Fruit fly (Drosophila melanogaster) whole organism, adult: ENCODE results near the gene Nplp4.

ENCODE experiments used
- CG11617 ChIP-seq: fragments of 200-800 bp; sonication (Bioruptor generic); optimal IDR thresholded peaks from 2 replicates; lab custom pipeline; 2017; ENCODE audit warnings: mild to moderate bottlenecking, missing biosample characterization, missing genetic modification reagents, missing genetic modification characterization
- CG12768 ChIP-seq: fragments of 200-800 bp; sonication (Bioruptor generic); optimal IDR thresholded peaks from 2 replicates; lab custom pipeline; 2017; ENCODE audit warnings: missing biosample characterization, missing genetic modification characterization, mild to moderate bottlenecking, moderate library complexity, missing genetic modification reagents
- CG14711 ChIP-seq: fragments of 200-800 bp; sonication (Bioruptor generic); optimal IDR thresholded peaks from 2 replicates; lab custom pipeline; 2018; ENCODE audit warnings: missing biosample characterization, mild to moderate bottlenecking, missing genetic modification characterization, moderate library complexity
- CG1620 ChIP-seq: fragments of 200-800 bp; sonication (Bioruptor generic); optimal IDR thresholded peaks from 2 replicates; lab custom pipeline; 2016; ENCODE audit warnings: missing biosample characterization, missing genetic modification characterization
- CG33017 ChIP-seq: fragments of 200-800 bp; sonication (Bioruptor generic); optimal IDR thresholded peaks from 2 replicates; lab custom pipeline; 2018; ENCODE audit warnings: missing biosample characterization, mild to moderate bottlenecking, missing genetic modification characterization, moderate library complexity
- CG5204 ChIP-seq: fragments of 200-800 bp; sonication (Bioruptor generic); optimal IDR thresholded peaks from 2 replicates; lab custom pipeline; 2016; ENCODE audit warnings: missing biosample characterization, missing genetic modification characterization
- CG7045 ChIP-seq: fragments of 200-800 bp; sonication (Bioruptor generic); optimal IDR thresholded peaks from 2 replicates; lab custom pipeline; 2017; ENCODE audit warnings: missing biosample characterization, mild to moderate bottlenecking, missing genetic modification characterization
- CG7101 ChIP-seq: fragments of 200-800 bp; sonication (Bioruptor generic); optimal IDR thresholded peaks from 2 replicates; lab custom pipeline; 2018; ENCODE audit warnings: missing biosample characterization, mild to moderate bottlenecking, missing genetic modification characterization, moderate library complexity
- Clk ChIP-seq: fragments of 200-800 bp; sonication (Bioruptor generic); optimal IDR thresholded peaks from 2 replicates; lab custom pipeline; 2017; ENCODE audit warnings: missing biosample characterization, missing genetic modification characterization
- Crg-1 ChIP-seq: fragments of 200-800 bp; sonication (Bioruptor generic); optimal IDR thresholded peaks from 2 replicates; lab custom pipeline; 2016; ENCODE audit warnings: missing biosample characterization, missing genetic modification characterization
- Hr96 ChIP-seq: fragments of 200-800 bp; sonication (Bioruptor generic); optimal IDR thresholded peaks from 2 replicates; lab custom pipeline; 2016; ENCODE audit warnings: missing biosample characterization, missing genetic modification characterization
- Mnt ChIP-seq: fragments of 200-800 bp; sonication (Bioruptor generic); optimal IDR thresholded peaks from 2 replicates; lab custom pipeline; 2016; ENCODE audit warnings: missing biosample characterization, mild to moderate bottlenecking, missing genetic modification characterization
- bab1 ChIP-seq: fragments of 200-800 bp; sonication (Bioruptor generic); optimal IDR thresholded peaks from 3 replicates; lab custom pipeline; 2019; ENCODE audit warnings: missing biosample characterization, mild to moderate bottlenecking, missing genetic modification characterization, moderate library complexity
- cic ChIP-seq: fragments of 200-800 bp; sonication (Bioruptor generic); optimal IDR thresholded peaks from 2 replicates; lab custom pipeline; 2017; ENCODE audit warnings: missing biosample characterization, mild to moderate bottlenecking, missing genetic modification characterization, moderate library complexity
- cnc ChIP-seq, 2 experiments: fragments of >200 bp; optimal IDR thresholded peaks; 2 replicates each; lab custom pipeline; 2017
- kay ChIP-seq: fragments of 200-800 bp; sonication (Bioruptor generic); peaks from one replicate; lab custom pipeline; 2016; ENCODE audit warnings: missing biosample characterization, missing genetic modification characterization, borderline replicate concordance
- ovo ChIP-seq: fragments of 200-800 bp; sonication (Bioruptor generic); optimal IDR thresholded peaks from 2 replicates; lab custom pipeline; 2016; ENCODE audit warnings: missing biosample characterization, missing genetic modification characterization
- pad ChIP-seq: fragments of 200-800 bp; sonication (Bioruptor generic); optimal IDR thresholded peaks from 3 replicates; lab custom pipeline; 2017; ENCODE audit warnings: missing biosample characterization, missing genetic modification characterization, mild to moderate bottlenecking, moderate library complexity, missing genetic modification reagents
- tj ChIP-seq: fragments of 200-800 bp; sonication (Bioruptor generic); optimal IDR thresholded peaks from 3 replicates; lab custom pipeline; 2017; ENCODE audit warnings: missing biosample characterization, mild to moderate bottlenecking, missing genetic modification characterization, moderate library complexity
- toe ChIP-seq: fragments of 200-800 bp; sonication (Bioruptor generic); optimal IDR thresholded peaks from 2 replicates; lab custom pipeline; 2016; ENCODE audit warnings: missing biosample characterization, missing genetic modification characterization

Gene Nplp4

dm6 chr2L:2010335-2011061, 2.3 kb downstream of the Nplp4 start:
- no peak for TF ChIP-seq tj (GFP tag; lab: Kevin White, UChicago)
- peak; percentile 88 for TF ChIP-seq Mnt (GFP tag; lab: Kevin White, UChicago)
- no peak for TF ChIP-seq Crg-1 (GFP tag; lab: Kevin White, UChicago)
- TF ChIP-seq cnc (optimal IDR thresholded peaks at IDR 0.05; lab: Kevin White, UChicago): no peak
- peak; percentile 21 for TF ChIP-seq kay
- TF ChIP-seq toe: no peak
- TF ChIP-seq bab1 (GFP tag; lab: Kevin White, UChicago): peak; percentile 10
- no peak for TF ChIP-seq ovo (GFP tag; lab: Kevin White, UChicago)
- TF ChIP-seq Clk (GFP tag; lab: Kevin White, UChicago): no peak
- no peak for TF ChIP-seq Hr96
- TF ChIP-seq CG7045: no peak
- TF ChIP-seq cic (GFP tag; lab: Kevin White, UChicago): no peak
- TF ChIP-seq CG7101 (tag; lab: Kevin White, UChicago): no peak
- no peak for TF ChIP-seq CG11617 (GFP tag; lab: Kevin White, UChicago)
- no peak for TF ChIP-seq CG1620 (GFP tag; lab: Kevin White, UChicago)
- TF ChIP-seq CG5204 (GFP tag; lab: Kevin White, UChicago): no peak
- no peak for TF ChIP-seq CG33017 (tag; lab: Kevin White, UChicago)
- TF ChIP-seq CG14711: no peak
- no peak for TF ChIP-seq pad (GFP tag; lab: Kevin White, UChicago)
- no peak for TF ChIP-seq CG12768 (GFP tag; lab: Kevin White, UChicago)

- TF ChIP-seq tj (GFP tag; lab: Kevin White, UChicago) (no peak), ovo (GFP tag; lab: Kevin White, UChicago) (no peak), CG7101 (tag; lab: Kevin White, UChicago) (no peak), CG1620 (GFP tag; lab: Kevin White, UChicago) (no peak)
These were observed 3.2 kb downstream of the Nplp4 start for dm6 chr2L:2011430-2011829.

dm6 chr2L:2013057-2013456, 4.8 kb downstream of the Nplp4 start:
- TF ChIP-seq tj (GFP tag; lab: Kevin White, UChicago) (peak; percentile 83), bab1 (GFP tag; lab: Kevin White, UChicago) (peak; percentile 14), ovo (GFP tag; lab: Kevin White, UChicago) (no peak), pad (GFP tag; lab: Kevin White, UChicago) (no peak), cic (GFP tag; lab: Kevin White, UChicago) (no peak), CG1620 (GFP tag; lab: Kevin White, UChicago) (no peak), Clk (GFP tag; lab: Kevin White, UChicago) (no peak), Crg-1 (GFP tag; lab: Kevin White, UChicago) (no peak), kay (no peak), toe (no peak), cnc (optimal IDR thresholded peaks at IDR 0.05; lab: Kevin White, UChicago) (no peak), CG33017 (tag; lab: Kevin White, UChicago) (no peak), CG14711 (no peak), CG11617 (GFP tag; lab: Kevin White, UChicago) (no peak), Hr96 (no peak), CG7101 (tag; lab: Kevin White, UChicago) (no peak)

DNA sequence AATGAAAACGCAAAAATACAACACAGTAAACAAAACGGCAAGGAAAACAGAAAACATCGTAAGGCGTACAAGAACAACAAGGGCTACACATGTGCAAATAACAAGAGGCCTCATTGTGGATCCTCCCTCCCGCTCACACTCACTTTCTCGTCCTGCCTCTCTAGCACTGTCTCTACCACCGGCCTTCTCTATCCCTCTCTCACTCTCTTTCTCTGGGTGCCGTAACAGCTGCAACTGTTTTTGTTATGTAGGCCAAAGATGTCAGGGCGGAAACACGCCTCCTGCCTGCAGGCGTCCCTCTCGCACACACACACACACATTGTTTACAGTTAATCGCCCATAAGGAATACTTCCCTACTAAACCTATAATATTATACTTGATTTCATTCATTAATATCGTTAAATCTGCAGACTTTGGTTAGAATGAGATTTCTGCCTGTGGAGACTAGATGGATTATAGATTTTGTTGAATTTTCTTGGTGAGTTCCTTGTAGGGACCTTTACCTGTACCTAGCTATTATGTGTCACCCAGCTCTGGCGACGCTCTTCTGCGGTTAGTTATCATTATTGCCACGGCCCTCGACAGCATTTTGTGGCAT, 5.7 kb downstream of the Nplp4 start:
- no peak for TF ChIP-seq CG14711
- no peak for TF ChIP-seq Mnt (GFP tag; lab: Kevin White, UChicago)
- TF ChIP-seq Clk (GFP tag; lab: Kevin White, UChicago): no peak
- no peak for TF ChIP-seq kay
- TF ChIP-seq CG7045: no peak
- TF ChIP-seq Crg-1 (GFP tag; lab: Kevin White, UChicago): no peak
- TF ChIP-seq CG7101 (tag; lab: Kevin White, UChicago): no peak
- TF ChIP-seq pad (GFP tag; lab: Kevin White, UChicago): no peak
- no peak for TF ChIP-seq CG12768 (GFP tag; lab: Kevin White, UChicago)
- no peak for TF ChIP-seq CG33017 (tag; lab: Kevin White, UChicago)

DNA sequence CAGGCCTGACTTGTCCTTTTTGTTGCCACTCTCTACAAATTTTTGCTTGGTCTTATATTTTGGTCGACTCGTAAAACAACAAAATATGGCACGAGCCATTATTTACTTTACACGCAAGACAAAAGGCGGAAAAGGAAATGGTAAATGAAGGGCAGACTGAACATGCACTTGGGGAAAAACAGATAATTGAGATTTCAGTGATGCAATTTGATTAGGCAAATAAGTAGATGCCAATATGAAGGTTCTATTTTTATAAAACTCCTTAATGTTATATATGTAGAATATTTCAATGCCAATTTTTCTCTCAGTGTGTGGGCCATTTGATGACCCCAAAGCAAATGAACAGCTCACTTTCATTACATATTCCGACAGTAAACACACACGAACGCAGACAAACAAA, 7.0 kb downstream of the Nplp4 start:
- no peak for TF ChIP-seq kay
- no peak for TF ChIP-seq toe
- no peak for TF ChIP-seq CG14711
- no peak for TF ChIP-seq cnc (optimal IDR thresholded peaks at IDR 0.05; lab: Kevin White, UChicago)
- TF ChIP-seq CG33017 (tag; lab: Kevin White, UChicago): no peak
- TF ChIP-seq Hr96: no peak
- no peak for TF ChIP-seq CG1620 (GFP tag; lab: Kevin White, UChicago)
- no peak for TF ChIP-seq cic (GFP tag; lab: Kevin White, UChicago)
- TF ChIP-seq CG11617 (GFP tag; lab: Kevin White, UChicago): no peak
- no peak for TF ChIP-seq Clk (GFP tag; lab: Kevin White, UChicago)
- no peak for TF ChIP-seq CG7101 (tag; lab: Kevin White, UChicago)
- TF ChIP-seq Mnt (GFP tag; lab: Kevin White, UChicago): no peak
- TF ChIP-seq tj (GFP tag; lab: Kevin White, UChicago): no peak
- no peak for TF ChIP-seq Crg-1 (GFP tag; lab: Kevin White, UChicago)

DNA sequence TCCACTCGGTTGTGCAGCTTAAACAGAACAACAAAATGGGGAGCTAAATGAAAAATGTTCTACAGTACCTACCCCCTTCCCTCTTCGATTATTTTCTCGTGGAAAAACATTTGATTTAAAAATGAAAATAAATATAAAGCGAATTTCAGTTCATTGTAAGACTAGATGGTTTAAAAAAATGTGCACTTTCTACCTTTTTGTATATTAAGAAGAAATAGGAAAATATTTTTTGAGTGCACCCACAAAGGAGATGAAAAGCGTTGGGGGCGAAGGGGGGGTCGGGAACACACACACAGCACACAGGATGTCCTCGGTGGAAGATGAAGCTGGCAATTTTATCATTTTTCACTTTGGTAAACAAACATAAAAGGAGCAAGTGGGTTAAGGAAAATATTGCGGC, 14.6 kb downstream of the Nplp4 start:
- TF ChIP-seq CG5204 (GFP tag; lab: Kevin White, UChicago) (no peak), CG1620 (GFP tag; lab: Kevin White, UChicago) (no peak), toe (no peak), Mnt (GFP tag; lab: Kevin White, UChicago) (no peak), pad (GFP tag; lab: Kevin White, UChicago) (no peak), CG12768 (GFP tag; lab: Kevin White, UChicago) (no peak), CG33017 (tag; lab: Kevin White, UChicago) (no peak), CG11617 (GFP tag; lab: Kevin White, UChicago) (no peak), cic (GFP tag; lab: Kevin White, UChicago) (no peak), Clk (GFP tag; lab: Kevin White, UChicago) (no peak), CG7101 (tag; lab: Kevin White, UChicago) (no peak), kay (no peak), tj (GFP tag; lab: Kevin White, UChicago) (no peak), Hr96 (no peak), bab1 (GFP tag; lab: Kevin White, UChicago) (no peak), CG14711 (no peak), ovo (GFP tag; lab: Kevin White, UChicago) (no peak), Crg-1 (GFP tag; lab: Kevin White, UChicago) (no peak)
